Worm (Caenorhabditis elegans) whole organism, mixed stage, embryonic: Measurements from ENCODE around the gene nhr-27.

Experiments used
- drap-1 ChIP-seq: fragments of 200-800 bp; sonication (Bioruptor generic); optimal IDR thresholded peaks from 3 replicates; lab custom pipeline; 2018; ENCODE audit warnings: mild to moderate bottlenecking, missing genetic modification characterization, missing compliant biosample characterization
- elt-3 ChIP-seq: fragments of 150-350 bp; optimal IDR thresholded peaks from 2 replicates; lab custom pipeline; 2014; ENCODE audit warnings: missing biosample characterization, missing genetic modification characterization
- lsy-2 ChIP-seq: fragments of 150-350 bp; optimal IDR thresholded peaks from 2 replicates; lab custom pipeline; 2014; ENCODE audit warnings: missing biosample characterization, missing genetic modification characterization
- mls-2 ChIP-seq: sonication (generic microtip); optimal IDR thresholded peaks from 2 replicates; lab custom pipeline; 2016; ENCODE audit warnings: mild to moderate bottlenecking, missing genetic modification characterization, moderate library complexity, missing compliant biosample characterization
- nhr-12 ChIP-seq: fragments of 150-350 bp; optimal IDR thresholded peaks from 2 replicates; lab custom pipeline; 2014; ENCODE audit warnings: missing biosample characterization, missing genetic modification characterization
- nhr-237 ChIP-seq: fragments of 150-350 bp; optimal IDR thresholded peaks from 2 replicates; lab custom pipeline; 2014; ENCODE audit warnings: missing biosample characterization, missing genetic modification characterization
- nhr-76 ChIP-seq: sonication (generic microtip); optimal IDR thresholded peaks from 2 replicates; lab custom pipeline; 2017; ENCODE audit warnings: missing biosample characterization, missing genetic modification characterization
- pha-4 ChIP-seq: fragments of 150-350 bp; optimal IDR thresholded peaks from 2 replicates; lab custom pipeline; 2018; ENCODE audit warnings: missing biosample characterization, missing genetic modification reagents, missing genetic modification characterization
- snpc-4 ChIP-seq: fragments of 150-350 bp; optimal IDR thresholded peaks from 2 replicates; lab custom pipeline; 2014; ENCODE audit warnings: missing biosample characterization, missing genetic modification characterization
- unc-39 ChIP-seq: fragments of 150-350 bp; optimal IDR thresholded peaks from 2 replicates; lab custom pipeline; 2014; ENCODE audit warnings: missing biosample characterization, missing genetic modification characterization
- ztf-11 ChIP-seq: fragments of 150-350 bp; optimal IDR thresholded peaks from 2 replicates; lab custom pipeline; 2014; ENCODE audit warnings: missing biosample characterization, missing genetic modification characterization

ce11 chrX:12790036-12790435 is 18.1 kb downstream of the nhr-27 start, which contains the start of gene str-123:
- TF ChIP-seq elt-3 (tag; lab: Kevin White, UChicago) (no peak), mls-2 (no peak), ztf-11 (tag; lab: Kevin White, UChicago) (no peak), drap-1 (GFP tag; lab: Kevin White, UChicago) (no peak), pha-4 (tag; lab: Kevin White, UChicago) (no peak), nhr-12 (tag; lab: Kevin White, UChicago) (no peak), nhr-237 (tag; lab: Kevin White, UChicago) (no peak), unc-39 (no peak), snpc-4 (no peak), nhr-76 (tag; lab: Kevin White, UChicago) (no peak), lsy-2 (tag; lab: Kevin White, UChicago) (no peak)
